Fruit fly (Drosophila melanogaster) whole organism, embryonic: ENCODE results near the gene RPA1.

Experiments used
- Asciz ChIP-seq: fragments of 200-800 bp; sonication (Bioruptor generic); optimal IDR thresholded peaks from 2 replicates; lab custom pipeline; 2017; ENCODE audit warnings: missing biosample characterization, mild to moderate bottlenecking, missing genetic modification characterization, missing genetic modification reagents
- Atf-2 ChIP-seq: fragments of 200-800 bp; sonication (Bioruptor generic); optimal IDR thresholded peaks from 2 replicates; lab custom pipeline; 2016; ENCODE audit warnings: missing biosample characterization, missing genetic modification characterization
- CG10366 ChIP-seq: fragments of 200-800 bp; sonication (Bioruptor generic); IDR thresholded peaks from 2 replicates; pipeline ENCODE4 v1.3.6; 2022; ENCODE audit warnings: missing biosample characterization, missing genetic modification characterization
- CG11247 ChIP-seq: fragments of 200-800 bp; sonication (Bioruptor generic); IDR thresholded peaks from 2 replicates; pipeline ENCODE4 v1.3.6; 2022; ENCODE audit warnings: missing biosample characterization, missing genetic modification characterization
- CG15011 ChIP-seq: fragments of 200-800 bp; sonication (Bioruptor generic); optimal IDR thresholded peaks from 3 replicates; lab custom pipeline; 2018; ENCODE audit warnings: missing biosample characterization, mild to moderate bottlenecking, missing genetic modification characterization
- CG17361 ChIP-seq: fragments of 200-800 bp; sonication (Bioruptor generic); IDR thresholded peaks from 3 replicates; pipeline ENCODE4 v1.3.6; 2022; ENCODE audit warnings: missing biosample characterization, missing genetic modification characterization
- CG1792 ChIP-seq: fragments of 200-800 bp; sonication (Bioruptor generic); optimal IDR thresholded peaks from 2 replicates; lab custom pipeline; 2016; ENCODE audit warnings: missing biosample characterization, missing genetic modification characterization
- CG18619 ChIP-seq: fragments of 200-800 bp; sonication (Bioruptor generic); optimal IDR thresholded peaks from 3 replicates; lab custom pipeline; 2017; ENCODE audit warnings: missing biosample characterization, mild to moderate bottlenecking, missing genetic modification characterization
- CG2129 ChIP-seq: fragments of 200-800 bp; sonication (Bioruptor generic); IDR thresholded peaks from 2 replicates; pipeline ENCODE4 v1.3.6; 2022; ENCODE audit warnings: missing biosample characterization, missing genetic modification characterization; ENCODE audit not compliant: partially characterized antibody
- CG2678 ChIP-seq: fragments of 200-800 bp; sonication (Bioruptor generic); optimal IDR thresholded peaks from 3 replicates; lab custom pipeline; 2019; ENCODE audit warnings: missing biosample characterization, mild to moderate bottlenecking, missing genetic modification characterization, moderate library complexity
- CG2875 ChIP-seq: fragments of 200-800 bp; sonication (Bioruptor generic); optimal IDR thresholded peaks from 2 replicates; lab custom pipeline; 2017; ENCODE audit warnings: missing biosample characterization, mild to moderate bottlenecking, missing genetic modification characterization, missing genetic modification reagents
- CG30020 ChIP-seq: fragments of 200-800 bp; optimal IDR thresholded peaks from 2 replicates; lab custom pipeline; 2019; ENCODE audit warnings: missing biosample characterization, mild to moderate bottlenecking, missing genetic modification characterization, moderate library complexity
- CG34224 ChIP-seq: fragments of 200-800 bp; sonication (Bioruptor generic); IDR thresholded peaks from 3 replicates; pipeline ENCODE4 v1.3.6; 2022; ENCODE audit warnings: missing biosample characterization, missing genetic modification characterization; ENCODE audit not compliant: partially characterized antibody
- CG43689 ChIP-seq: fragments of 200-800 bp; sonication (Bioruptor generic); IDR thresholded peaks from 2 replicates; pipeline ENCODE4 v1.3.6; 2022; ENCODE audit warnings: missing biosample characterization, missing genetic modification characterization
- CG5245 ChIP-seq: fragments of 200-800 bp; sonication (Bioruptor generic); optimal IDR thresholded peaks from 3 replicates; lab custom pipeline; 2016; ENCODE audit warnings: missing biosample characterization, missing genetic modification characterization
- CG5953 ChIP-seq: fragments of 200-800 bp; sonication (Bioruptor generic); IDR thresholded peaks from 2 replicates; pipeline ENCODE4 v1.3.6; 2022; ENCODE audit warnings: missing biosample characterization, missing genetic modification characterization
- CG9609 ChIP-seq: fragments of 200-800 bp; sonication (Bioruptor generic); optimal IDR thresholded peaks from 3 replicates; lab custom pipeline; 2016; ENCODE audit warnings: missing biosample characterization, missing genetic modification characterization
- CG9727 ChIP-seq: fragments of 200-800 bp; sonication (Bioruptor generic); optimal IDR thresholded peaks from 3 replicates; lab custom pipeline; 2017; ENCODE audit warnings: missing biosample characterization, mild to moderate bottlenecking, missing genetic modification characterization
- CG9797 ChIP-seq: fragments of 200-800 bp; sonication (Bioruptor generic); optimal IDR thresholded peaks from 3 replicates; lab custom pipeline; 2018; ENCODE audit warnings: missing biosample characterization, mild to moderate bottlenecking, missing genetic modification characterization
- D ChIP-seq, 2 experiments: fragments of 200-800 bp in 1 of 2; fragments of >200 bp in 1 of 2; sonication (Bioruptor generic) in 1 of 2; optimal IDR thresholded peaks; 2 replicates in 1 of 2; 3 replicates in 1 of 2; lab custom pipeline; 2017; ENCODE audit warnings: mild to moderate bottlenecking in 1 of 2, missing biosample characterization in 1 of 2, missing genetic modification characterization in 1 of 2, missing genetic modification reagents in 1 of 2
- Deaf1 ChIP-seq: fragments of 200-800 bp; optimal IDR thresholded peaks from 3 replicates; lab custom pipeline; 2019; ENCODE audit warnings: missing biosample characterization, mild to moderate bottlenecking, missing genetic modification characterization, moderate library complexity
- Doc2 ChIP-seq: fragments of 200-800 bp; sonication (Bioruptor generic); IDR thresholded peaks from 2 replicates; pipeline ENCODE4 v1.3.6; 2022; ENCODE audit warnings: missing biosample characterization, missing genetic modification characterization
- ERR ChIP-seq: fragments of 200-800 bp; sonication (Bioruptor generic); optimal IDR thresholded peaks from 2 replicates; lab custom pipeline; 2016; ENCODE audit warnings: missing biosample characterization, missing genetic modification characterization
- Ets65A ChIP-seq: fragments of 200-800 bp; sonication (Bioruptor generic); peaks from one replicate; lab custom pipeline; 2016; ENCODE audit warnings: missing biosample characterization, missing genetic modification characterization
- HLH54F ChIP-seq: fragments of 200-800 bp; sonication (Bioruptor generic); optimal IDR thresholded peaks from 3 replicates; lab custom pipeline; 2016; ENCODE audit warnings: missing biosample characterization, missing genetic modification characterization
- Kr ChIP-seq: fragments of 200-800 bp; sonication (Bioruptor generic); optimal IDR thresholded peaks from 2 replicates; lab custom pipeline; 2017; ENCODE audit warnings: missing biosample characterization, mild to moderate bottlenecking, missing genetic modification characterization
- MESR4 ChIP-seq: fragments of 200-800 bp; sonication (Bioruptor generic); optimal IDR thresholded peaks from 2 replicates; lab custom pipeline; 2018; ENCODE audit warnings: missing biosample characterization, mild to moderate bottlenecking, missing genetic modification characterization, moderate library complexity
- Meics ChIP-seq: fragments of 200-800 bp; sonication (Bioruptor generic); optimal IDR thresholded peaks from 2 replicates; lab custom pipeline; 2017; ENCODE audit warnings: missing biosample characterization, mild to moderate bottlenecking, missing genetic modification characterization
- NFAT ChIP-seq: fragments of 200-800 bp; sonication (Bioruptor generic); IDR thresholded peaks from 2 replicates; pipeline ENCODE4 v1.3.6; 2022; ENCODE audit warnings: missing biosample characterization, missing genetic modification characterization
- NfI ChIP-seq: fragments of 200-800 bp; sonication (Bioruptor generic); optimal IDR thresholded peaks from 3 replicates; lab custom pipeline; 2018; ENCODE audit warnings: missing biosample characterization, mild to moderate bottlenecking, missing genetic modification characterization, moderate library complexity
- Oaz ChIP-seq: fragments of 200-800 bp; sonication (Bioruptor generic); IDR thresholded peaks from 2 replicates; pipeline ENCODE4 v1.3.6; 2022; ENCODE audit warnings: missing biosample characterization, missing genetic modification characterization
- Sin3A ChIP-seq: fragments of >200 bp; optimal IDR thresholded peaks from 2 replicates; lab custom pipeline; 2018
- Sox100B ChIP-seq: fragments of 200-800 bp; sonication (Bioruptor generic); optimal IDR thresholded peaks from 3 replicates; lab custom pipeline; 2018; ENCODE audit warnings: missing biosample characterization, mild to moderate bottlenecking, missing genetic modification characterization
- Sox102F ChIP-seq: fragments of 200-800 bp; sonication (Bioruptor generic); optimal IDR thresholded peaks from 2 replicates; lab custom pipeline; 2018; ENCODE audit warnings: missing biosample characterization, mild to moderate bottlenecking, missing genetic modification characterization, moderate library complexity
- ara ChIP-seq: fragments of 200-800 bp; sonication (Bioruptor generic); IDR thresholded peaks from 2 replicates; pipeline ENCODE4 v1.3.6; 2022; ENCODE audit warnings: missing biosample characterization, missing genetic modification characterization
- br ChIP-seq: fragments of >200 bp; optimal IDR thresholded peaks from 2 replicates; lab custom pipeline; 2017
- corto ChIP-seq: fragments of 200-800 bp; sonication (Bioruptor generic); optimal IDR thresholded peaks from 2 replicates; lab custom pipeline; 2016; ENCODE audit warnings: missing biosample characterization, mild to moderate bottlenecking, missing genetic modification characterization, moderate library complexity
- ewg ChIP-seq: fragments of 200-800 bp; sonication (Bioruptor generic); optimal IDR thresholded peaks from 3 replicates; lab custom pipeline; 2017; ENCODE audit warnings: mild to moderate bottlenecking, missing biosample characterization, missing genetic modification reagents, missing genetic modification characterization
- hth ChIP-seq: fragments of >200 bp; optimal IDR thresholded peaks from 2 replicates; lab custom pipeline; 2017; ENCODE audit warnings: inconsistent platforms
- insv ChIP-seq, 2 experiments: fragments of 200-800 bp; sonication (Bioruptor generic); optimal IDR thresholded peaks; 3 replicates each; lab custom pipeline; 2016 to 2018; ENCODE audit warnings: missing biosample characterization in 2 of 2, missing genetic modification characterization in 2 of 2
- lab ChIP-seq: fragments of 200-800 bp; sonication (Bioruptor generic); optimal IDR thresholded peaks from 3 replicates; lab custom pipeline; 2017; ENCODE audit warnings: missing biosample characterization, missing genetic modification characterization, mild to moderate bottlenecking, moderate library complexity, missing genetic modification reagents
- maf-S ChIP-seq: fragments of 200-800 bp; sonication (Bioruptor generic); optimal IDR thresholded peaks from 2 replicates; lab custom pipeline; 2016; ENCODE audit warnings: missing biosample characterization, missing genetic modification characterization
- ranshi ChIP-seq: fragments of 200-800 bp; sonication (Bioruptor generic); IDR thresholded peaks from 2 replicates; pipeline ENCODE4 v1.3.6; 2022; ENCODE audit warnings: missing biosample characterization, missing genetic modification characterization
- row ChIP-seq: fragments of 200-800 bp; sonication (Bioruptor generic); IDR thresholded peaks from 3 replicates; pipeline ENCODE4 v1.3.6; 2022; ENCODE audit warnings: missing biosample characterization, missing genetic modification characterization
- salm ChIP-seq: fragments of 200-800 bp; sonication (Bioruptor generic); optimal IDR thresholded peaks from 2 replicates; lab custom pipeline; 2018; ENCODE audit warnings: missing biosample characterization, mild to moderate bottlenecking, missing genetic modification characterization
- slp2 ChIP-seq: fragments of 200-800 bp; sonication (Bioruptor generic); optimal IDR thresholded peaks from 2 replicates; lab custom pipeline; 2016; ENCODE audit warnings: missing biosample characterization, missing genetic modification characterization
- sob ChIP-seq: fragments of 200-800 bp; sonication (Bioruptor generic); IDR thresholded peaks from 2 replicates; pipeline ENCODE4 v1.3.6; 2022; ENCODE audit warnings: missing biosample characterization, missing genetic modification characterization
- sr ChIP-seq: fragments of 200-800 bp; sonication (Bioruptor generic); IDR thresholded peaks from 3 replicates; pipeline ENCODE4 v1.3.6; 2022; ENCODE audit warnings: missing biosample characterization, missing genetic modification characterization
- ssp ChIP-seq: fragments of 200-800 bp; sonication (Bioruptor generic); IDR thresholded peaks from 2 replicates; pipeline ENCODE4 v1.3.6; 2022; ENCODE audit warnings: missing biosample characterization, missing genetic modification characterization
- wek ChIP-seq: fragments of 200-800 bp; sonication (Bioruptor generic); optimal IDR thresholded peaks from 3 replicates; lab custom pipeline; 2018; ENCODE audit warnings: missing biosample characterization, mild to moderate bottlenecking, missing genetic modification characterization, moderate library complexity

The RPA1 gene

dm6 chr3R:8300928-8301752 lies 36.9 kb upstream of the RPA1 start, which contains the start of the genes CG9626 and mRpL1 (continued):
- no peak for TF ChIP-seq lab (GFP tag; lab: Kevin White, UChicago)
- TF ChIP-seq CG5953 (GFP tag; lab: Robert Waterston, UW), result no peak
- no peak for TF ChIP-seq wek (GFP tag; lab: Kevin White, UChicago)
- TF ChIP-seq CG5245 (GFP tag; lab: Kevin White, UChicago), result no peak
- peak; percentile 95 for TF ChIP-seq Ets65A (GFP tag; lab: Kevin White, UChicago)
- TF ChIP-seq ara (GFP tag; lab: Robert Waterston, UW), result no peak
- no peak for TF ChIP-seq CG1792
- peak; percentile 10 for TF ChIP-seq CG9609 (GFP tag; lab: Kevin White, UChicago)
- TF ChIP-seq Meics (GFP tag; lab: Kevin White, UChicago), result peak; percentile 9
- TF ChIP-seq insv (GFP tag; optimal IDR thresholded peaks at IDR 0.05; lab: Kevin White, UChicago), result peak in 1 of 2 experiments; percentile 53
- TF ChIP-seq CG9797 (GFP tag; lab: Kevin White, UChicago), result peak; percentile 47
- TF ChIP-seq Sox100B (GFP tag; lab: Kevin White, UChicago), result no peak
- TF ChIP-seq CG17361 (GFP tag; lab: Robert Waterston, UW), result no peak
- no peak for TF ChIP-seq CG2129
- no peak for TF ChIP-seq NfI (GFP tag; lab: Kevin White, UChicago)
- TF ChIP-seq CG43689 (GFP tag; lab: Robert Waterston, UW), result no peak
- no peak for TF ChIP-seq sr
- no peak for TF ChIP-seq hth
- TF ChIP-seq Sin3A (lab: Kevin White, UChicago), result peak; percentile 49
- no peak for TF ChIP-seq CG11247 (GFP tag; lab: Robert Waterston, UW)
- TF ChIP-seq Atf-2 (GFP tag; lab: Kevin White, UChicago), result no peak
- no peak for TF ChIP-seq ewg
- peak; percentile 58 for TF ChIP-seq Deaf1 (tag; lab: Kevin White, UChicago)
- peak; percentile 78 for TF ChIP-seq MESR4
- no peak for TF ChIP-seq Oaz (GFP tag; lab: Robert Waterston, UW)
- no peak for TF ChIP-seq row (GFP tag; lab: Robert Waterston, UW)
- TF ChIP-seq ranshi (GFP tag; lab: Robert Waterston, UW), result 0 out of 2 replicates have a peak, but pooled peaks have one; percentile 35
- TF ChIP-seq Sox102F (GFP tag; lab: Kevin White, UChicago), result no peak
- TF ChIP-seq CG2875 (GFP tag; lab: Kevin White, UChicago), result no peak
- TF ChIP-seq salm (tag; lab: Kevin White, UChicago), result no peak
- no peak for TF ChIP-seq HLH54F (GFP tag; lab: Kevin White, UChicago)
- peak; percentile 16 for TF ChIP-seq ERR (GFP tag; lab: Kevin White, UChicago)
- TF ChIP-seq Asciz, result no peak
- no peak for TF ChIP-seq CG18619
- peak; percentile 46; the same call in 1 of the 2 replicates for TF ChIP-seq NFAT (GFP tag; lab: Robert Waterston, UW)
- peak; percentile 29 for TF ChIP-seq CG30020 (tag; lab: Kevin White, UChicago)
- no peak for TF ChIP-seq CG2678 (tag; lab: Kevin White, UChicago)
- TF ChIP-seq ssp (GFP tag; lab: Robert Waterston, UW), result no peak
- no peak for TF ChIP-seq Doc2 (GFP tag; lab: Robert Waterston, UW)
- peak; percentile 55; the same call in 1 of the 2 replicates for TF ChIP-seq sob (GFP tag; lab: Robert Waterston, UW)
- TF ChIP-seq corto, result no peak
- TF ChIP-seq CG15011 (GFP tag; lab: Kevin White, UChicago), result no peak
- no peak for TF ChIP-seq Kr
- TF ChIP-seq CG10366, result no peak
- no peak for TF ChIP-seq slp2 (GFP tag; lab: Kevin White, UChicago)
- no peak for TF ChIP-seq br (lab: Kevin White, UChicago)
- TF ChIP-seq CG9727 (GFP tag; lab: Kevin White, UChicago), result no peak
- no peak for TF ChIP-seq D (optimal IDR thresholded peaks at IDR 0.05; lab: Kevin White, UChicago)
- TF ChIP-seq D (GFP tag; optimal IDR thresholded peaks at IDR 0.05; lab: Kevin White, UChicago), result no peak
- TF ChIP-seq maf-S (GFP tag; lab: Kevin White, UChicago), result no peak
- TF ChIP-seq CG34224 (GFP tag; lab: Robert Waterston, UW), result peak; percentile 30; the same call in 1 of the 3 replicates
